Fruit fly (Drosophila melanogaster): Measurements from ENCODE around the gene CG11786.

Gene CG11786

dm6 chr3R:25056488-25057157, 10.5 kb downstream of the CG11786 start (continued):
- no peak for TF ChIP-seq CG14860 (GFP tag; IDR thresholded peaks at IDR 0.05; ENCODE audit: partially characterized antibody)
- TF ChIP-seq CG4282 (GFP tag; optimal IDR thresholded peaks at IDR 0.05) = no peak
- no peak for TF ChIP-seq CG11560 (tag; IDR thresholded peaks at IDR 0.05)
- TF ChIP-seq CG4730 (GFP tag; IDR thresholded peaks at IDR 0.05) = no peak
- no peak for TF ChIP-seq Rx (GFP tag; IDR thresholded peaks at IDR 0.05)
- TF ChIP-seq Oli (tag; optimal IDR thresholded peaks at IDR 0.05) = no peak
- TF ChIP-seq scrt (GFP tag; optimal IDR thresholded peaks at IDR 0.05) = peak; percentile 28
- no peak for TF ChIP-seq Nf-YA (GFP tag; IDR thresholded peaks at IDR 0.05)
- TF ChIP-seq rib (GFP tag; IDR thresholded peaks at IDR 0.05) = no peak
- 0 out of 3 replicates have a peak, but pooled peaks have one; percentile 13 for TF ChIP-seq ci (GFP tag; IDR thresholded peaks at IDR 0.05)
- no peak for TF ChIP-seq tgo (GFP tag; IDR thresholded peaks at IDR 0.05)
- TF ChIP-seq psq (GFP tag; optimal IDR thresholded peaks at IDR 0.05) = no peak
- no peak for TF ChIP-seq pan (optimal IDR thresholded peaks at IDR 0.05)
- TF ChIP-seq pan (GFP tag; optimal IDR thresholded peaks at IDR 0.05 in 1 of 2, IDR thresholded peaks at IDR 0.05 in 1 of 2) = no peak
- no peak for TF ChIP-seq ro (GFP tag; IDR thresholded peaks at IDR 0.05)
- TF ChIP-seq CG13424 (tag; optimal IDR thresholded peaks at IDR 0.05) = no peak
- no peak for TF ChIP-seq cwo (GFP tag; optimal IDR thresholded peaks at IDR 0.05)
- TF ChIP-seq hkb (optimal IDR thresholded peaks at IDR 0.05) = no peak
- no peak for TF ChIP-seq hkb (GFP tag; IDR thresholded peaks at IDR 0.05)
- no peak for TF ChIP-seq CG8765 (GFP tag; IDR thresholded peaks at IDR 0.05)

dm6 chr3R:25060462-25060861, 14.3 kb downstream of the CG11786 start:
- TF ChIP-seq Pdp1 (GFP tag; optimal IDR thresholded peaks at IDR 0.05) = peak in 1 of 2 experiments; percentile 54
- TF ChIP-seq Vsx1 (GFP tag; optimal IDR thresholded peaks at IDR 0.05) = peak; percentile 71
- TF ChIP-seq gem (tag; optimal IDR thresholded peaks at IDR 0.05) = no peak
- TF ChIP-seq Neu2 (GFP tag; optimal IDR thresholded peaks at IDR 0.05; ENCODE audit: borderline replicate concordance) = no peak

dm6 chr3R:25064907-25065841, 19.1 kb downstream of the CG11786 start, which contains the start of the genes veli and PQBP1:
Gene veli, minus strand, starts transcription at chr3R:25065591.
Gene PQBP1, plus strand, starts transcription at chr3R:25065791.
- TF ChIP-seq MESR4 (GFP tag; optimal IDR thresholded peaks at IDR 0.05) = peak; percentile 69
- no peak for TF ChIP-seq mam (GFP tag; optimal IDR thresholded peaks at IDR 0.05)
- no peak for TF ChIP-seq CG13296 (GFP tag; optimal IDR thresholded peaks at IDR 0.05)
- TF ChIP-seq row (GFP tag; IDR thresholded peaks at IDR 0.05) = peak; percentile 73
- no peak for TF ChIP-seq Camta (GFP tag; optimal IDR thresholded peaks at IDR 0.05)
- peak; percentile 6; the same call in 1 of the 3 replicates for TF ChIP-seq CG34422 (GFP tag; IDR thresholded peaks at IDR 0.05)
- TF ChIP-seq Dll (GFP tag; IDR thresholded peaks at IDR 0.05; ENCODE audit: partially characterized antibody) = peak; percentile 33; the same call in 2 of the 4 replicates
- TF ChIP-seq CG1602 (GFP tag; optimal IDR thresholded peaks at IDR 0.05) = no peak
- TF ChIP-seq onecut (GFP tag; IDR thresholded peaks at IDR 0.05) = peak; percentile 61
- peak; percentile 50 for TF ChIP-seq CG2116 (GFP tag; optimal IDR thresholded peaks at IDR 0.05)
- TF ChIP-seq fu2 (GFP tag; optimal IDR thresholded peaks at IDR 0.05) = no peak
- peak; percentile 12; the same call in 1 of the 3 replicates for TF ChIP-seq mld (GFP tag; IDR thresholded peaks at IDR 0.05; ENCODE audit: partially characterized antibody)
- TF ChIP-seq CG13287 (GFP tag; IDR thresholded peaks at IDR 0.05; ENCODE audit: partially characterized antibody) = peak; percentile 30; the same call in 1 of the 2 replicates
- TF ChIP-seq pzg (GFP tag; optimal IDR thresholded peaks at IDR 0.05) = peak; percentile 20
- TF ChIP-seq amos (GFP tag; IDR thresholded peaks at IDR 0.05; ENCODE audit: partially characterized antibody) = 0 out of 2 replicates have a peak, but pooled peaks have one; percentile 18
- peak; percentile 12 for TF ChIP-seq YL-1 (GFP tag; optimal IDR thresholded peaks at IDR 0.05)
- peak; percentile 50 for TF ChIP-seq CG4617 (GFP tag; optimal IDR thresholded peaks at IDR 0.05; ENCODE audit: borderline replicate concordance)
- no peak for TF ChIP-seq CG17361 (GFP tag; IDR thresholded peaks at IDR 0.05)
- peak; percentile 36 for TF ChIP-seq stwl (tag; optimal IDR thresholded peaks at IDR 0.05)
- peak; percentile 17; the same call in 1 of the 2 replicates for TF ChIP-seq bbx (GFP tag; IDR thresholded peaks at IDR 0.05; ENCODE audit: partially characterized antibody)
- peak; percentile 37 for TF ChIP-seq PHDP (tag; optimal IDR thresholded peaks at IDR 0.05)
- TF ChIP-seq CG10462 (GFP tag; optimal IDR thresholded peaks at IDR 0.05) = no peak

Measured in whole organism, embryonic.